Fruit fly (Drosophila melanogaster) whole organism: ENCODE measurements around the gene Dysb.

Experiments
- CG8478 ChIP-seq: fragments of >200 bp; optimal IDR thresholded peaks from 2 replicates; lab custom pipeline; 2018; ENCODE audit warnings: inconsistent platforms
- Dll ChIP-seq: fragments of >200 bp; optimal IDR thresholded peaks from 2 replicates; lab custom pipeline; 2017
- EcR ChIP-seq, 2 experiments: fragments of >200 bp; optimal IDR thresholded peaks; 2 replicates each; lab custom pipeline; 2017; ENCODE audit warnings: missing biosample characterization in 2 of 2, missing genetic modification characterization in 2 of 2, missing genetic modification reagents in 2 of 2
- pan ChIP-seq: fragments of >200 bp; optimal IDR thresholded peaks from 2 replicates; lab custom pipeline; 2017
- psq ChIP-seq: fragments of >200 bp; optimal IDR thresholded peaks from 2 replicates; lab custom pipeline; 2017
- usp ChIP-seq: fragments of >200 bp; optimal IDR thresholded peaks from 2 replicates; lab custom pipeline; 2017; ENCODE audit warnings: missing biosample characterization, missing genetic modification characterization, mixed read lengths

The Dysb gene

DNA sequence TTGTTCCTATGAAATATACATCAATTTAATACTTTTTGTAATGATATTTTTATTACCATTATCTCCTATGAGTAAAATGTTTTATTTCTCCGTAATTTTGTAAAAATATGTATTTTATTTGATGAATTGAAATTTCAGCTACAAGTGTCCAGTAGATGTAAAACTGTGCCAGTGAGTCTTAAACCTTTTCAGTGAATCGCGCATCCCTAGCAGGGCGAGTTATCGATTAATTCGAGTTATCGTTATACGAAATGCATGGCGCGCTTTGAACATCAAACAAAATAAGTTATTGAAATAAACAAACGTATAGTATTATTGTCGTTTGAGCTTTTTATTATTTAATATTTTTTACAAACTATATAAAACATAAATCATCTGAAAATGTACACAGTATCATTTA is 39.3 kb upstream of the Dysb start:
- TF ChIP-seq CG8478 (lab: Kevin White, UChicago) (no peak), psq (lab: Kevin White, UChicago) (no peak)

DNA sequence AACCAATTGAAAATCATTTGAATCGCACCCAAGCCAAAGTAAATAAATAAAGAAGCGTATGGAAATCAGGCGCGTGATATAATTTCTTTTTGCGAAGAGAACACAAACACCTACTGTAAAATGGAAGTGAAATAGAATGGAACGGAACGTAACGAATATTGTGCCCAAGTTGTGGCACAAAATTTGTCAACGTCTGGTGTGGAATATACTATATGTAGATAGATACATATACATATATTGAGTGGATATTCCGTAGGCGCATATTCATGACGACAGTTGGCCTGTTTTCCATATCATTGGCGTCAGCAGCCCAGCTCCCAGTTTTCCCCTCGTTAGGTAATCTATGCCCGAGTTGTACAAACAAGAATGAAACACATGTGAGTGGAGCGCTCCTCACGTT is 35.4 kb upstream of the Dysb start:
- TF ChIP-seq EcR (GFP tag; optimal IDR thresholded peaks at IDR 0.05; lab: Kevin White, UChicago) (no peak), Dll (lab: Kevin White, UChicago) (no peak), psq (lab: Kevin White, UChicago) (no peak), usp (GFP tag; lab: Kevin White, UChicago) (no peak), CG8478 (lab: Kevin White, UChicago) (no peak), pan (no peak)

DNA sequence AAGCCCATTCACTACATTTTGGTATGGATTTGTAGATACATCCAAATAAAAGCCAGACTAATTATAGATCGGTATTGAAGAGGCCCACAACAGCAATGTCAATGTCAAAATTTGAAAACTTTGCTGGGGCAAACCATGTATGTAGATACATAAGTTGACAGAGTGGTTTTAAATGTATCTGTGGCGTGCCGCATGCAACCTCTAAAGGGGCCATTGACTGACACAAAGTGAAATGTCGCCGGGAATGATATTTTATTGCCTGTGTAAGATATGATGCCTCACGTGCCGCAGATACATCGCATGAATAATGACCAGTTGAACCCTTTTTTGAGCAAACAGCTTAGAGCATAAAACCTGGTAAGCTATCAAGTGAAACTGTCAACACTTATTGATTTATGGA is 34.9 kb upstream of the Dysb start:
- TF ChIP-seq EcR (GFP tag; optimal IDR thresholded peaks at IDR 0.05; lab: Kevin White, UChicago) = peak in 1 of 2 experiments; percentile 22
- no peak for TF ChIP-seq CG8478 (lab: Kevin White, UChicago)
- TF ChIP-seq pan = no peak

DNA sequence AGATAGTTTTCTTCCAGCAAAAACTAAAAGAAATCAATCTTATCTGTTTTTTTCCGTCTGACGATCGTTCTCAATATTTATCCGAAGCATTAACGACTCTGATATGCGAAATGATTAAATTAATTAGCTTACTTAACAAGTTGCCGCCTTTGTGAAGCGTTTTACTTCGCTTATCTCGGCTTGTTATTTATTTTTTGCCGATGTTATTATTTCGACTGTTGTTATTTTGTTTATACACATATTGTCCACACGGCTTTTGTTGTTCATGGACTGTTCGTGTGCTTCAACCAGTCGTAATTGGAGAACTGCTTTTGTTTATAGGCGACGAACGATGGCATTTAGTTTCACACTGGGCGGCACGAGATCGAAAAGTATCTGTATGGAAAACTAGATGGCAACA is 34.3 kb upstream of the Dysb start:
- TF ChIP-seq pan = no peak
- TF ChIP-seq usp (GFP tag; lab: Kevin White, UChicago) = no peak
- TF ChIP-seq EcR (GFP tag; optimal IDR thresholded peaks at IDR 0.05; lab: Kevin White, UChicago) = no peak
- no peak for TF ChIP-seq Dll (lab: Kevin White, UChicago)
- no peak for TF ChIP-seq psq (lab: Kevin White, UChicago)
- TF ChIP-seq CG8478 (lab: Kevin White, UChicago) = no peak

DNA sequence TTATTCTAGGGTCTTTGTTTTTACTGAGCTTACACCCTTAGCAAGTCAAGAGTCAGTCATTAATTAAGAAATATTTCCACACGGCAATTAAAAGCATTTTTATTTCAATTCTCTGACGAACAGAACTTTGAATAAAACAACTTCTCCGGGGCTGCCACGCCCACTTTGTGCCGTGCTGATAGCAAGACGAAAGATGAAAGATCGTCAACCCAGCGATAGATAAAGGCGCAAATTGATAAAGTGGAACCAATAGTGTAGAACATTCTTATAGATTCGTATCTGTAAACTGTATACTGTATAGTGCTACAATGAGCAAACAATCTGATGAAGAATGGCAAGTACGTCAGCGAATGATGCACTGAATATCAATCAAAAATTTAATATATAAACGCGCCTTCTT is 32.6 kb upstream of the Dysb start:
- TF ChIP-seq Dll (lab: Kevin White, UChicago) (no peak), pan (no peak), EcR (GFP tag; optimal IDR thresholded peaks at IDR 0.05; lab: Kevin White, UChicago) (no peak), CG8478 (lab: Kevin White, UChicago) (no peak), psq (lab: Kevin White, UChicago) (no peak), usp (GFP tag; lab: Kevin White, UChicago) (no peak)

DNA sequence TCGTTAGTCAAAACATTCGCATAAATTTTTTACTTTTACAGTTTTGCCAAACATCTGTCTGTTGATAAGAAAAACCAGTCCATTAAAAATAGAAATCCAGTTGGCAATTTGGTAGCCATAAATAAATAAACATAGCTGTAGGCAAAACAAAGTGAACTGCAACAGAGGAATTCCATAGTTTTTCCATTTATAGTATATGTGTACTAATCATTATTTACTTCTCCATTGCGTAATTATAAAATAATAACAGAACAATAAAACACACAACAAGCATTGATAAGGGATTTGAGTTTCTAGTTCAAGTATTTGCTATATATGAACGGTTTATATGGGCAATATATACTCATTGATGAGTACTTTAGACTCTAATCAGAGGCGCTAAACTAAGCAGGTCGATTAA is 30.9 kb upstream of the Dysb start:
- TF ChIP-seq CG8478 (lab: Kevin White, UChicago) (no peak), psq (lab: Kevin White, UChicago) (no peak), usp (GFP tag; lab: Kevin White, UChicago) (no peak), pan (no peak), EcR (GFP tag; optimal IDR thresholded peaks at IDR 0.05; lab: Kevin White, UChicago) (no peak), Dll (lab: Kevin White, UChicago) (no peak)

DNA sequence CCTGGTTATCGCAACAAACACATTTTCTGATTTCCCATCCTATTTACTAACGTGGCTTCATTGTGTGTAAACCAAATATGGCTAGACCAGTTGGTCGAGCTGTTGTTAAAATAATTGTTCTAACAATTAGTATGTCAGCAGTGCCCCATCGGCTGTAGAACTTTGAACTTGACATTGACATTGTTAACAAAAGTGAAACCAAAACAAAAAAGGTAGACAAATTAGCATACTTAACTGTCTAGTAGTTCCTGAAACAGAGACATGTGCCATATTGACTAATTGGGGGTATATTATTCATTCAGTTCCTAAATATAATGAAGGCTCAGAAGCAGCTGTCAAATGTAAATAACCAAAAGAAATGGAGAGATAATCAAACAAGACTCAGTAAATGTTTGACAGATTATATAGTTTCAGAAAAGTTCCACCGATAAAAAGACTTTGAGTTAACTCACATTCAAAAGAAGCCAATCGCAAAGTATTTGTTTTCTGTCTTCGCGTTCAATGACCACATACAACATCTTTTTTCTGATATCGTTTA is 29.8 kb upstream of the Dysb start:
- TF ChIP-seq CG8478 (lab: Kevin White, UChicago) = no peak
- no peak for TF ChIP-seq psq (lab: Kevin White, UChicago)
- TF ChIP-seq pan = no peak
- no peak for TF ChIP-seq usp (GFP tag; lab: Kevin White, UChicago)
- no peak for TF ChIP-seq EcR (GFP tag; optimal IDR thresholded peaks at IDR 0.05; lab: Kevin White, UChicago)
- TF ChIP-seq Dll (lab: Kevin White, UChicago) = no peak

DNA sequence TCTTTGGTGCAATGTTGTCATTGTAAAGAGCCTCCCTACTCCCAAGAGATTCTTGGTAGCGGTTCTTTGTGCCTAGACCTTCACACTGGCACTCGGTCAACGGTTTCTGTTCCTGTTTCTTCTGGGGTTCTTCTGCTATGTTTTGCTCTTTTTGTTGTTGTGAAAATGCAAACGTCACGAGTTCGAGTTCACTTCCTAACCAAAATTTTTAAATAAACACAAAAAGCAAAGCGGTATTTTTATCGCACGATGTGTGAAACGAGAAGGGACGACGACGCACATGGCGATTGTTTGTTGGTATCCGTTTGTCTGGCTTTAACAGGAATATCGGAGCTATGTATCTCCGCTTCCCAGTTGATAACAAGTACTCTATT is 27.6 kb upstream of the Dysb start:
- TF ChIP-seq CG8478 (lab: Kevin White, UChicago) = no peak
- TF ChIP-seq Dll (lab: Kevin White, UChicago) = no peak
- no peak for TF ChIP-seq usp (GFP tag; lab: Kevin White, UChicago)
- TF ChIP-seq psq (lab: Kevin White, UChicago) = no peak
- no peak for TF ChIP-seq EcR (GFP tag; optimal IDR thresholded peaks at IDR 0.05; lab: Kevin White, UChicago)
- TF ChIP-seq pan = no peak

DNA sequence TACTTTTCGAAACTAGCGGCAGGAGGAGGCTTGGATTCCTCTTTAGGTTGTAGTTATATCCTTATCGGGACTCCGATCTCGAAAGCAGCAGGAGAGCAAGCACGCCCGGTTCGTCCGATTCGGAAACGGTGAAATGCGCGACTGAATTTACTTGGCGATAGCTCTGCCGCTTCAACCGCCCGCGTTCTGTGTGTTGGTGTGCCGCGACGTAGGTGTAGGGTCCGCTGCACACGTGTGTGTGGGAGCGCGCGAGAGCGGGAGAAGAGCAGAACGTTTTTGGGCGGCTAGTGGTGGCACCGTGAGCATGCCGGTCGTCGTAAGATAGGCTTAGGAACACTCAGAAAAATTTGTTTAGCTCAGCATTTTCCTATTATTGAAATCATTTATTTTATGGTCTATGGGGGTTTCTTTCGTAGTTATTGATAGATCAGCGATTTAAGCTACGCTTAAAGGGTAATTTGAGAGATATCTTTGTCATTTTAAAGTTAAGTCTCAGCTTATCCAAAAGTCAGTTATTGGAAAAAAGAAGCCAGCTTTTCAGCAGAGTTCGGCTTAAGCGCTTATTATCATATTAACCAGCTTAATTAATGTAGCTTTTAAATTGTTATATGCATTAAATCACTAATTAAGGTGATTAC is 27.1 kb upstream of the Dysb start:
- TF ChIP-seq usp (GFP tag; lab: Kevin White, UChicago) (no peak), CG8478 (lab: Kevin White, UChicago) (no peak), psq (lab: Kevin White, UChicago) (no peak), EcR (GFP tag; optimal IDR thresholded peaks at IDR 0.05; lab: Kevin White, UChicago) (no peak), Dll (lab: Kevin White, UChicago) (no peak), pan (no peak)

DNA sequence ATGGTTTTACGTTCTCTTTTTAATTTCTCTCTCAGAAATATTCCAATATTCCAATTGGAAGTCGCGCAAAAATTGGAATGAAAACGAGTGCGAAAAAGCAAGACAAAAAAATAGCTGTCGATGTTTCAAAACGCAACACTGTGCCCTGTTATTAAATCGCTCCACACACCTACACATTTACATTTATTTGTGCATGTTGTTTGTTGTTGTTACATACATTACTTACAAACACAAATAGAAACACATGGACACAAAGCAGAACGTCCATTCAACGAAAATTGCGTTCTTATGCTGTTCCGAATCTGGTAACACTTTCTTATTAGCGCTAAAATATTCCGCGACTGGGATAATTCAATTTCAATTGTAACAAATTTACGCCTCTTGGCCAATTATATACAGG is 26.3 kb upstream of the Dysb start:
- TF ChIP-seq pan (no peak), psq (lab: Kevin White, UChicago) (no peak), CG8478 (lab: Kevin White, UChicago) (no peak), Dll (lab: Kevin White, UChicago) (no peak), usp (GFP tag; lab: Kevin White, UChicago) (no peak), EcR (GFP tag; optimal IDR thresholded peaks at IDR 0.05; lab: Kevin White, UChicago) (no peak)

DNA sequence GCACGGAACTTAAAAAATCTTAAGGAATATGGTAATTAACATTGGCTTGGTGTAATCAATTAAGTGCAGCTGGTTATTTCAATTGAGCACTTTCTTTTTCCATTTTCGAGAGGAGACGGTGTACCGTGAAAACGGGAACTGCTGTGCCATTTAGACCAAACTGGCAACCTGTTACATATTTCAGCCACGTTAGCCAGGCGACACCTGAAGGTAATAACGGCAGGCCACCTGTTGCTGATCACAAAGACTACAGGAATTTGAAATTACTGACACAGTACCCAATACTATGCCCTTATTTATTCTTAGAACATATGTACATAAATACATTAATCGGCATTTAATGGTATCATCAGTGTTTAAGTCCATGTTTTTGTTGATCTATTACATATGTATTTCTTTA is 25.3 kb upstream of the Dysb start:
- TF ChIP-seq psq (lab: Kevin White, UChicago) (no peak), usp (GFP tag; lab: Kevin White, UChicago) (no peak), Dll (lab: Kevin White, UChicago) (no peak), pan (no peak), EcR (GFP tag; optimal IDR thresholded peaks at IDR 0.05; lab: Kevin White, UChicago) (no peak), CG8478 (lab: Kevin White, UChicago) (no peak)

DNA sequence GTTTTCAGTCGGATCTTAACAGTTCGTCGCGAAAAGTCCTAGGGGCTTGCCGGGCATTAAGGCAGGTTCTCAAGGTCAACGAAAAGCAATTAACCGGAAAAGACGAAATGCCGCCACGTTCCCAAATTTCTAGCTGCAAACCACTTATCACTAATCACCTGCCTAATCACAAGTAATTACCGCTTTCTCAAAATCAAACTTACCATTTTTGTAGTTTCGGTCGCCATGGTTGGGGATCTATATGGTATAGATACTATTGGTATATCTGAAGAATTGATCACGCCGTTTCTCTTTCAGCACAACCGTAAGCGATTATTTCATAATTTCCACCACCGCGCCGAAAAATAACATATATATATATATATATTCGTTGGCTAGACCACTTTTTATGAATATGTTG is 21.7 kb upstream of the Dysb start:
- TF ChIP-seq CG8478 (lab: Kevin White, UChicago) (no peak), usp (GFP tag; lab: Kevin White, UChicago) (no peak), psq (lab: Kevin White, UChicago) (no peak), EcR (GFP tag; optimal IDR thresholded peaks at IDR 0.05; lab: Kevin White, UChicago) (no peak), Dll (lab: Kevin White, UChicago) (no peak), pan (no peak)

DNA sequence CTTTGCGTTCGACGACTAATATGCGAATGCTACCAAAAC is 21.5 kb upstream of the Dysb start, which contains the start of gene Indy:
TSS of gene Indy (minus strand) at position 35 of the 39 bp plus-strand sequence.
- no peak for TF ChIP-seq psq (lab: Kevin White, UChicago)
- no peak for TF ChIP-seq Dll (lab: Kevin White, UChicago)
- no peak for TF ChIP-seq CG8478 (lab: Kevin White, UChicago)
- TF ChIP-seq EcR (GFP tag; optimal IDR thresholded peaks at IDR 0.05; lab: Kevin White, UChicago) = no peak
- no peak for TF ChIP-seq pan
- TF ChIP-seq usp (GFP tag; lab: Kevin White, UChicago) = no peak
